Worm (Caenorhabditis elegans) whole organism, mixed stage, embryonic: Measurements from ENCODE around the gene C38C3.6.

ENCODE experiments used
- bed-3 ChIP-seq: fragments of 200-800 bp; sonication (Bioruptor generic); optimal IDR thresholded peaks from 3 replicates; lab custom pipeline; 2018; ENCODE audit warnings: mild to moderate bottlenecking, missing genetic modification characterization, moderate library complexity, missing compliant biosample characterization
- ces-1 ChIP-seq: fragments of 150-350 bp; optimal IDR thresholded peaks from 2 replicates; lab custom pipeline; 2014; ENCODE audit warnings: missing biosample characterization, missing genetic modification reagents, missing genetic modification characterization
- cnd-1 ChIP-seq: fragments of 200-800 bp; sonication (Bioruptor generic); optimal IDR thresholded peaks from 2 replicates; lab custom pipeline; 2018; ENCODE audit warnings: mild to moderate bottlenecking, missing genetic modification characterization, missing compliant biosample characterization
- drap-1 ChIP-seq: fragments of 200-800 bp; sonication (Bioruptor generic); optimal IDR thresholded peaks from 3 replicates; lab custom pipeline; 2018; ENCODE audit warnings: mild to moderate bottlenecking, missing genetic modification characterization, missing compliant biosample characterization
- elt-3 ChIP-seq: fragments of 150-350 bp; optimal IDR thresholded peaks from 2 replicates; lab custom pipeline; 2014; ENCODE audit warnings: missing biosample characterization, missing genetic modification characterization
- hlh-1 ChIP-seq: fragments of 150-350 bp; optimal IDR thresholded peaks from 2 replicates; lab custom pipeline; 2014; ENCODE audit warnings: missing biosample characterization, missing genetic modification reagents, missing genetic modification characterization
- lin-13 ChIP-seq: fragments of 150-350 bp; optimal IDR thresholded peaks from 2 replicates; lab custom pipeline; 2014; ENCODE audit warnings: missing biosample characterization, missing genetic modification characterization
- lin-32 ChIP-seq: fragments of 200-800 bp; sonication (Bioruptor generic); optimal IDR thresholded peaks from 2 replicates; lab custom pipeline; 2018; ENCODE audit warnings: mild to moderate bottlenecking, missing genetic modification characterization, missing compliant biosample characterization
- lsy-2 ChIP-seq: fragments of 150-350 bp; optimal IDR thresholded peaks from 2 replicates; lab custom pipeline; 2014; ENCODE audit warnings: missing biosample characterization, missing genetic modification characterization
- mab-5 ChIP-seq: fragments of 150-350 bp; optimal IDR thresholded peaks from 2 replicates; lab custom pipeline; 2014; ENCODE audit warnings: missing biosample characterization, missing genetic modification characterization
- nhr-12 ChIP-seq: fragments of 150-350 bp; optimal IDR thresholded peaks from 2 replicates; lab custom pipeline; 2014; ENCODE audit warnings: missing biosample characterization, missing genetic modification characterization
- nhr-76 ChIP-seq: sonication (generic microtip); optimal IDR thresholded peaks from 2 replicates; lab custom pipeline; 2017; ENCODE audit warnings: missing biosample characterization, missing genetic modification characterization
- snpc-4 ChIP-seq: fragments of 150-350 bp; optimal IDR thresholded peaks from 2 replicates; lab custom pipeline; 2014; ENCODE audit warnings: missing biosample characterization, missing genetic modification characterization
- sptf-1 ChIP-seq: sonication (generic microtip); optimal IDR thresholded peaks from 2 replicates; lab custom pipeline; 2017; ENCODE audit warnings: mild to moderate bottlenecking, missing genetic modification characterization, moderate library complexity, missing compliant biosample characterization
- unc-120 ChIP-seq: sonication (generic microtip); optimal IDR thresholded peaks from 2 replicates; lab custom pipeline; 2017; ENCODE audit warnings: missing genetic modification characterization, missing compliant biosample characterization; ENCODE audit not compliant: poor library complexity, severe bottlenecking
- unc-62 ChIP-seq: fragments of 150-350 bp; optimal IDR thresholded peaks from 2 replicates; lab custom pipeline; 2014; ENCODE audit warnings: missing biosample characterization, missing genetic modification reagents, missing genetic modification characterization
- zip-8 ChIP-seq: fragments of 150-350 bp; optimal IDR thresholded peaks from 2 replicates; lab custom pipeline; 2014; ENCODE audit warnings: missing biosample characterization, missing genetic modification characterization

The C38C3.6 gene

DNA sequence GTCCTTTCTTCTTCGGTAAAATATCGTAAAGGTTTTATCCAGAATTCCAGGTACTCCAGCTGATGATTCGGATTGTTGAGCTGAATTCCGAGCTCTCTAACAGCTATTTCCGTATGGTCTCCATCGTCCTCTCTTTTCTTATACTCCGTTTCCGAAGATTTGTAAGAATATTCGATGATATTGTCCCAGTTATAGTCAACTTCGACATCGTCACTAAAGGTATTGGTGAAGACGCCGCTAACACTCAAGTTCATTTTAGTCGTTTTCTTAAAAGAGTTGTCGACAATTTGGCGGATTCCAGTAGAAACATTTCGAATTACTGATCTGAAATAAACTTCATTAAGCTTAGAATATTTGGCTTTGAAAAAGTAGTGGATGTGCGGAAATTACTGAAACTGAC lies 56.3 kb downstream of the C38C3.6 start:
- TF ChIP-seq snpc-4 (no peak), sptf-1 (no peak), hlh-1 (tag; lab: Kevin White, UChicago) (no peak), lin-32 (GFP tag; lab: Kevin White, UChicago) (no peak), elt-3 (tag; lab: Kevin White, UChicago) (no peak), unc-62 (no peak), nhr-76 (no peak), mab-5 (tag; lab: Kevin White, UChicago) (no peak), lsy-2 (tag; lab: Kevin White, UChicago) (no peak), lin-13 (tag; lab: Kevin White, UChicago) (no peak), zip-8 (tag; lab: Kevin White, UChicago) (no peak), drap-1 (no peak), cnd-1 (tag; lab: Kevin White, UChicago) (no peak), ces-1 (no peak), nhr-12 (tag; lab: Kevin White, UChicago) (no peak), unc-120 (tag; lab: Kevin White, UChicago) (no peak), bed-3 (no peak)
